Fruit fly (Drosophila melanogaster): ENCODE measurements around the gene PolE1.

- TF ChIP-seq CG6854 (GFP tag; optimal IDR thresholded peaks at IDR 0.05) = no peak
- TF ChIP-seq Hr4 (GFP tag; optimal IDR thresholded peaks at IDR 0.05) = peak; percentile 70
- TF ChIP-seq salr (GFP tag; optimal IDR thresholded peaks at IDR 0.05) = no peak
- no peak for TF ChIP-seq CG16779 (tag; optimal IDR thresholded peaks at IDR 0.05)
- TF ChIP-seq dac (GFP tag; optimal IDR thresholded peaks at IDR 0.05) = no peak
- TF ChIP-seq Eip78C (GFP tag) = peak; percentile 67
- no peak for TF ChIP-seq CG3919 (GFP tag; optimal IDR thresholded peaks at IDR 0.05)
- peak; percentile 14; the same call in 1 of the 2 replicates for TF ChIP-seq Gug (GFP tag; IDR thresholded peaks at IDR 0.05)
- no peak for TF ChIP-seq Met (GFP tag; optimal IDR thresholded peaks at IDR 0.05)
- TF ChIP-seq Lpt (GFP tag; optimal IDR thresholded peaks at IDR 0.05) = peak; percentile 6
- peak; percentile 30 for TF ChIP-seq CG6276 (GFP tag; optimal IDR thresholded peaks at IDR 0.05)
- TF ChIP-seq CG15336 (GFP tag; IDR thresholded peaks at IDR 0.05) = peak; percentile 68
- no peak for TF ChIP-seq CG8632 (GFP tag; optimal IDR thresholded peaks at IDR 0.05)
- no peak for TF ChIP-seq CG9139 (GFP tag; optimal IDR thresholded peaks at IDR 0.05)
These were observed 51.1 kb downstream of the PolE1 start for dm6 chr3R:23398979-23399378.

Data from whole organism, prepupa.